Fruit fly (Drosophila melanogaster) S2 (cell line): ENCODE results near the gene PrBP.

Experiments
- CG8478 ChIP-seq: fragments of >200 bp; optimal IDR thresholded peaks from 2 replicates; lab custom pipeline; 2018
- CTCF ChIP-seq, 2 experiments: fragments of >200 bp; optimal IDR thresholded peaks; 2 replicates each; lab custom pipeline; 2018

dm6 chr2L:8717618-8718336 is 32.0 kb upstream of the PrBP start:
- TF ChIP-seq CG8478 (no peak), CTCF (optimal IDR thresholded peaks at IDR 0.05; lab: Kevin White, UChicago) (no peak)
